Fruit fly (Drosophila melanogaster): ENCODE measurements around the gene peng.

dm6 chrX:21333135-21333534 lies 16.5 kb downstream of the peng start:
- no peak for TF ChIP-seq EcR (GFP tag; optimal IDR thresholded peaks at IDR 0.05)
- no peak for TF ChIP-seq psq (optimal IDR thresholded peaks at IDR 0.05)
